Fruit fly (Drosophila melanogaster) whole organism, adult: Measurements from ENCODE around the gene bru3.

Experiments
- CG11617 ChIP-seq: fragments of 200-800 bp; sonication (Bioruptor generic); optimal IDR thresholded peaks from 2 replicates; lab custom pipeline; 2017; ENCODE audit warnings: mild to moderate bottlenecking, missing biosample characterization, missing genetic modification reagents, missing genetic modification characterization
- CG12768 ChIP-seq: fragments of 200-800 bp; sonication (Bioruptor generic); optimal IDR thresholded peaks from 2 replicates; lab custom pipeline; 2017; ENCODE audit warnings: missing biosample characterization, missing genetic modification characterization, mild to moderate bottlenecking, moderate library complexity, missing genetic modification reagents
- CG14711 ChIP-seq: fragments of 200-800 bp; sonication (Bioruptor generic); optimal IDR thresholded peaks from 2 replicates; lab custom pipeline; 2018; ENCODE audit warnings: missing biosample characterization, mild to moderate bottlenecking, missing genetic modification characterization, moderate library complexity
- CG1620 ChIP-seq: fragments of 200-800 bp; sonication (Bioruptor generic); optimal IDR thresholded peaks from 2 replicates; lab custom pipeline; 2016; ENCODE audit warnings: missing biosample characterization, missing genetic modification characterization
- CG33017 ChIP-seq: fragments of 200-800 bp; sonication (Bioruptor generic); optimal IDR thresholded peaks from 2 replicates; lab custom pipeline; 2018; ENCODE audit warnings: missing biosample characterization, mild to moderate bottlenecking, missing genetic modification characterization, moderate library complexity
- CG5204 ChIP-seq: fragments of 200-800 bp; sonication (Bioruptor generic); optimal IDR thresholded peaks from 2 replicates; lab custom pipeline; 2016; ENCODE audit warnings: missing biosample characterization, missing genetic modification characterization
- CG7045 ChIP-seq: fragments of 200-800 bp; sonication (Bioruptor generic); optimal IDR thresholded peaks from 2 replicates; lab custom pipeline; 2017; ENCODE audit warnings: missing biosample characterization, mild to moderate bottlenecking, missing genetic modification characterization
- CG7101 ChIP-seq: fragments of 200-800 bp; sonication (Bioruptor generic); optimal IDR thresholded peaks from 2 replicates; lab custom pipeline; 2018; ENCODE audit warnings: missing biosample characterization, mild to moderate bottlenecking, missing genetic modification characterization, moderate library complexity
- Clk ChIP-seq: fragments of 200-800 bp; sonication (Bioruptor generic); optimal IDR thresholded peaks from 2 replicates; lab custom pipeline; 2017; ENCODE audit warnings: missing biosample characterization, missing genetic modification characterization
- Crg-1 ChIP-seq: fragments of 200-800 bp; sonication (Bioruptor generic); optimal IDR thresholded peaks from 2 replicates; lab custom pipeline; 2016; ENCODE audit warnings: missing biosample characterization, missing genetic modification characterization
- Hr96 ChIP-seq: fragments of 200-800 bp; sonication (Bioruptor generic); optimal IDR thresholded peaks from 2 replicates; lab custom pipeline; 2016; ENCODE audit warnings: missing biosample characterization, missing genetic modification characterization
- Mnt ChIP-seq: fragments of 200-800 bp; sonication (Bioruptor generic); optimal IDR thresholded peaks from 2 replicates; lab custom pipeline; 2016; ENCODE audit warnings: missing biosample characterization, mild to moderate bottlenecking, missing genetic modification characterization
- bab1 ChIP-seq: fragments of 200-800 bp; sonication (Bioruptor generic); optimal IDR thresholded peaks from 3 replicates; lab custom pipeline; 2019; ENCODE audit warnings: missing biosample characterization, mild to moderate bottlenecking, missing genetic modification characterization, moderate library complexity
- cic ChIP-seq: fragments of 200-800 bp; sonication (Bioruptor generic); optimal IDR thresholded peaks from 2 replicates; lab custom pipeline; 2017; ENCODE audit warnings: missing biosample characterization, mild to moderate bottlenecking, missing genetic modification characterization, moderate library complexity
- cnc ChIP-seq, 2 experiments: fragments of >200 bp; optimal IDR thresholded peaks; 2 replicates each; lab custom pipeline; 2017
- kay ChIP-seq: fragments of 200-800 bp; sonication (Bioruptor generic); peaks from one replicate; lab custom pipeline; 2016; ENCODE audit warnings: missing biosample characterization, missing genetic modification characterization, borderline replicate concordance
- ovo ChIP-seq: fragments of 200-800 bp; sonication (Bioruptor generic); optimal IDR thresholded peaks from 2 replicates; lab custom pipeline; 2016; ENCODE audit warnings: missing biosample characterization, missing genetic modification characterization
- pad ChIP-seq: fragments of 200-800 bp; sonication (Bioruptor generic); optimal IDR thresholded peaks from 3 replicates; lab custom pipeline; 2017; ENCODE audit warnings: missing biosample characterization, missing genetic modification characterization, mild to moderate bottlenecking, moderate library complexity, missing genetic modification reagents
- tj ChIP-seq: fragments of 200-800 bp; sonication (Bioruptor generic); optimal IDR thresholded peaks from 3 replicates; lab custom pipeline; 2017; ENCODE audit warnings: missing biosample characterization, mild to moderate bottlenecking, missing genetic modification characterization, moderate library complexity
- toe ChIP-seq: fragments of 200-800 bp; sonication (Bioruptor generic); optimal IDR thresholded peaks from 2 replicates; lab custom pipeline; 2016; ENCODE audit warnings: missing biosample characterization, missing genetic modification characterization

The bru3 gene

dm6 chr3L:13803258-13803657 lies at the start of gene bru3:
TSS of gene bru3 (minus strand) at chr3L:13803400.
- TF ChIP-seq CG1620 = no peak
- TF ChIP-seq CG7045 (GFP tag; lab: Kevin White, UChicago) = no peak
- TF ChIP-seq toe (GFP tag; lab: Kevin White, UChicago) = no peak
- TF ChIP-seq Crg-1 = no peak

- no peak for TF ChIP-seq Hr96 (GFP tag; lab: Kevin White, UChicago)
These were observed 42.6 kb upstream of the bru3 start, which contains the start of gene Hml for dm6 chr3L:13845754-13846153. TSS of gene Hml (plus strand) at chr3L:13846054.

dm6 chr3L:13845292-13845691 lies 42.1 kb upstream of the bru3 start:
- TF ChIP-seq Mnt = no peak
- no peak for TF ChIP-seq CG33017 (tag; lab: Kevin White, UChicago)
- no peak for TF ChIP-seq CG7045 (GFP tag; lab: Kevin White, UChicago)
- TF ChIP-seq CG7101 (tag; lab: Kevin White, UChicago) = no peak
- no peak for TF ChIP-seq CG12768 (GFP tag; lab: Kevin White, UChicago)
- no peak for TF ChIP-seq kay
- TF ChIP-seq tj (GFP tag; lab: Kevin White, UChicago) = no peak
- TF ChIP-seq Crg-1 = no peak
- TF ChIP-seq Hr96 (GFP tag; lab: Kevin White, UChicago) = no peak
- no peak for TF ChIP-seq bab1 (GFP tag; lab: Kevin White, UChicago)

- TF ChIP-seq pad (GFP tag; lab: Kevin White, UChicago) (no peak), Crg-1 (no peak), toe (GFP tag; lab: Kevin White, UChicago) (no peak), CG12768 (GFP tag; lab: Kevin White, UChicago) (no peak), cic (GFP tag; lab: Kevin White, UChicago) (no peak), Clk (GFP tag; lab: Kevin White, UChicago) (no peak), Mnt (no peak), ovo (no peak), CG11617 (GFP tag; lab: Kevin White, UChicago) (no peak), bab1 (GFP tag; lab: Kevin White, UChicago) (no peak), Hr96 (GFP tag; lab: Kevin White, UChicago) (no peak), cnc (optimal IDR thresholded peaks at IDR 0.05; lab: Kevin White, UChicago) (no peak), CG14711 (tag; lab: Kevin White, UChicago) (no peak)
These were observed 40.2 kb upstream of the bru3 start, which contains the start of gene Tsp68C for dm6 chr3L:13843356-13843755. TSS of gene Tsp68C (plus strand) at chr3L:13843656.

dm6 chr3L:13842917-13843316 lies 39.7 kb upstream of the bru3 start, which contains the start of gene CG8750:
TSS of gene CG8750 (minus strand) at chr3L:13843017.
- TF ChIP-seq CG1620 (no peak), CG7101 (tag; lab: Kevin White, UChicago) (no peak), CG11617 (GFP tag; lab: Kevin White, UChicago) (no peak), toe (GFP tag; lab: Kevin White, UChicago) (no peak), cnc (optimal IDR thresholded peaks at IDR 0.05; lab: Kevin White, UChicago) (no peak), CG5204 (GFP tag; lab: Kevin White, UChicago) (no peak), tj (GFP tag; lab: Kevin White, UChicago) (no peak), ovo (no peak), cic (GFP tag; lab: Kevin White, UChicago) (no peak), Mnt (no peak), CG33017 (tag; lab: Kevin White, UChicago) (no peak), bab1 (GFP tag; lab: Kevin White, UChicago) (no peak), Crg-1 (no peak), pad (GFP tag; lab: Kevin White, UChicago) (no peak), CG7045 (GFP tag; lab: Kevin White, UChicago) (no peak)

- no peak for TF ChIP-seq kay
- no peak for TF ChIP-seq cnc (optimal IDR thresholded peaks at IDR 0.05; lab: Kevin White, UChicago)
- TF ChIP-seq CG5204 (GFP tag; lab: Kevin White, UChicago) = no peak
- TF ChIP-seq CG1620 = no peak
These were observed 38.9 kb upstream of the bru3 start, which contains the start of gene CG8757 for dm6 chr3L:13842140-13842539. TSS of gene CG8757 (minus strand) at chr3L:13842240.

- no peak for TF ChIP-seq toe (GFP tag; lab: Kevin White, UChicago)
- TF ChIP-seq CG11617 (GFP tag; lab: Kevin White, UChicago) = no peak
- TF ChIP-seq Clk (GFP tag; lab: Kevin White, UChicago) = no peak
- no peak for TF ChIP-seq Mnt
- no peak for TF ChIP-seq ovo
- no peak for TF ChIP-seq CG14711 (tag; lab: Kevin White, UChicago)
- TF ChIP-seq CG7045 (GFP tag; lab: Kevin White, UChicago) = no peak
- no peak for TF ChIP-seq CG33017 (tag; lab: Kevin White, UChicago)
- no peak for TF ChIP-seq CG5204 (GFP tag; lab: Kevin White, UChicago)
- TF ChIP-seq CG7101 (tag; lab: Kevin White, UChicago) = no peak
These were observed 37.5 kb upstream of the bru3 start for dm6 chr3L:13840731-13841130.

dm6 chr3L:13837456-13837855 lies 34.3 kb upstream of the bru3 start, which contains the start of gene CG43184:
TSS of gene CG43184 (plus strand) at chr3L:13837756.
- TF ChIP-seq CG5204 (GFP tag; lab: Kevin White, UChicago) (no peak), kay (no peak), CG12768 (GFP tag; lab: Kevin White, UChicago) (no peak), pad (GFP tag; lab: Kevin White, UChicago) (no peak), Clk (GFP tag; lab: Kevin White, UChicago) (no peak), Crg-1 (no peak), tj (GFP tag; lab: Kevin White, UChicago) (no peak), bab1 (GFP tag; lab: Kevin White, UChicago) (no peak), CG33017 (tag; lab: Kevin White, UChicago) (no peak), toe (GFP tag; lab: Kevin White, UChicago) (no peak), cic (GFP tag; lab: Kevin White, UChicago) (no peak), CG7101 (tag; lab: Kevin White, UChicago) (no peak), Mnt (no peak)
